Fruit fly (Drosophila melanogaster) whole organism: ENCODE results near the gene CG6724.

ENCODE experiments used
- CG8478 ChIP-seq: fragments of >200 bp; optimal IDR thresholded peaks from 2 replicates; lab custom pipeline; 2018; ENCODE audit warnings: inconsistent platforms
- Dll ChIP-seq: fragments of >200 bp; optimal IDR thresholded peaks from 2 replicates; lab custom pipeline; 2017
- EcR ChIP-seq, 2 experiments: fragments of >200 bp; optimal IDR thresholded peaks; 2 replicates each; lab custom pipeline; 2017; ENCODE audit warnings: missing biosample characterization in 2 of 2, missing genetic modification characterization in 2 of 2, missing genetic modification reagents in 2 of 2
- pan ChIP-seq: fragments of >200 bp; optimal IDR thresholded peaks from 2 replicates; lab custom pipeline; 2017
- psq ChIP-seq: fragments of >200 bp; optimal IDR thresholded peaks from 2 replicates; lab custom pipeline; 2017
- usp ChIP-seq: fragments of >200 bp; optimal IDR thresholded peaks from 2 replicates; lab custom pipeline; 2017; ENCODE audit warnings: missing biosample characterization, missing genetic modification characterization, mixed read lengths

Gene CG6724

DNA sequence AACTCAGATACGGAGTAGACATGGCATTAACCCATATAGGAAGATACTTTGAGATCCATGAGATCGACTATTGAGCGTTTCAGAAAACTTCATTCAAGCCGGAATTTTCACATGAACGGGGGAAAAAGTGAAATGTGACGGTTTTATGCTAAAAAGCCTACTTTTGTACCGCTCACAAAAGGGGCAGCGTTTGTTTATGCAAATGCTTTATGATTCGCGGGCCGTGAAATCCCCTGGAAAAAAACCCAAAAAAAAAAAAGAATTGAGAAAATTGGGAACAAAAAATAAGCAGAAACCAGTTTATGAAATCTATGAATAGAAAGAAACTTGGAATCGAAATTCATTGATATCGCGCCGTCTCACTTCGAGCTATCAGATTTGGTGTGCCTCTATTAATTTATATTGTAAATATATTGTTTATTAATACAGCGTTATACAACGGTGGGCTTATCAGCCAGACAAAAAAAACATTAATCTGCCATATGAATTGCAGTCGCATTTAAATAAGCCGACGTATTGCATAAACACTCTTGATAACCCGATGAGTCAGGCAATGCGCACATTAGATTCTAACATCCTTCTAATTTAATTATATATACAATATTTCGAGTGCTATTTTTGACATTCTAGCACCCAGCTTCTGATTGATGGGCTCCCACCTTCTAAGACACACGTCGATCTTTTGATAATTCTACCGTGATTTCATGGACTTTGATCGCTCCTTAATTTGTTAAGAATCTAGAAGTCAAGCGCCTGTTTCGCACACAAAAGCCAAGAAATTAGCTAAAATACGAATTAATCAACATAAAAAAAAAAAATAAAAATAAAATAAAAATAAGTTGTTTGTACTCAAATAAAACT is 19.9 kb downstream of the CG6724 start:
- TF ChIP-seq psq (lab: Kevin White, UChicago) (no peak), pan (lab: Kevin White, UChicago) (no peak), EcR (GFP tag; optimal IDR thresholded peaks at IDR 0.05; lab: Kevin White, UChicago) (no peak), Dll (lab: Kevin White, UChicago) (no peak)

- TF ChIP-seq psq (lab: Kevin White, UChicago) (no peak), Dll (lab: Kevin White, UChicago) (no peak), CG8478 (lab: Kevin White, UChicago) (no peak), usp (no peak), EcR (GFP tag; optimal IDR thresholded peaks at IDR 0.05; lab: Kevin White, UChicago) (no peak), pan (lab: Kevin White, UChicago) (no peak)
Observed at dm6 chr2L:10748218-10748617, 21.5 kb downstream of the CG6724 start.

DNA sequence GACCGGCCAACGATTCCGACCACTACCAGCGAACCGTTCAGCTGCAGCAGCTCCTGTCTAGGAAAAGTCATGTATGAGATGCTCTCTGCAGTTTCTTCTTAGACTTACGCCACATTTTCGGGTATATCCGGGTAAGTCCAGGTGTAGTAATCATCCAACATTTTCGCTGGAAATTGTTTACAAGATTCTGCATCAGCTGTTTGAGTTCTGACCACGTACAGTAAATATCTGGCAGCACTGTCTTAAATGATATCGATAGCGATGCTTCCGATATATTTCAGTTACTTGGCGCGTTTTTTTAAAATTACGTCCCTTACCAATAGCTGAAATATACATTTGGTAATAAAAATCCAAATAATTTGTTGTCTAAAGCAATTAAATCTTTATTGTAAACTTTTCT is 26.0 kb downstream of the CG6724 start, which contains the start of gene CG6729:
TSS of gene CG6729 (minus strand) at position 222 of the 400 bp plus-strand sequence.
- TF ChIP-seq psq (lab: Kevin White, UChicago) (no peak), EcR (GFP tag; optimal IDR thresholded peaks at IDR 0.05; lab: Kevin White, UChicago) (no peak), usp (no peak), Dll (lab: Kevin White, UChicago) (no peak), pan (lab: Kevin White, UChicago) (no peak), CG8478 (lab: Kevin White, UChicago) (no peak)

- TF ChIP-seq Dll (lab: Kevin White, UChicago) (no peak), EcR (GFP tag; optimal IDR thresholded peaks at IDR 0.05; lab: Kevin White, UChicago) (no peak), CG8478 (lab: Kevin White, UChicago) (no peak), psq (lab: Kevin White, UChicago) (no peak), pan (lab: Kevin White, UChicago) (no peak)
Observed at dm6 chr2L:10736993-10737756, 32.6 kb downstream of the CG6724 start, which contains the start of the genes Vha16-5 and CG12299. Vha16-5 (minus strand) TSS chr2L:10737043. CG12299 (plus strand) TSS chr2L:10737345.

dm6 chr2L:10735923-10736322 is 33.8 kb downstream of the CG6724 start, which contains the start of gene Nup107:
Nup107 (minus strand) TSS chr2L:10736071.
- no peak for TF ChIP-seq EcR (GFP tag; optimal IDR thresholded peaks at IDR 0.05; lab: Kevin White, UChicago)
- no peak for TF ChIP-seq psq (lab: Kevin White, UChicago)
- no peak for TF ChIP-seq usp
- TF ChIP-seq pan (lab: Kevin White, UChicago), result no peak
- TF ChIP-seq Dll (lab: Kevin White, UChicago), result no peak
- no peak for TF ChIP-seq CG8478 (lab: Kevin White, UChicago)

dm6 chr2L:10732343-10732808 is 37.4 kb downstream of the CG6724 start, which contains the start of the genes EMC3 and Dpy-30L1:
EMC3 (minus strand) TSS chr2L:10732423.
Dpy-30L1 (plus strand) TSS chr2L:10732653.
- TF ChIP-seq usp (no peak), pan (lab: Kevin White, UChicago) (no peak), Dll (lab: Kevin White, UChicago) (no peak), psq (lab: Kevin White, UChicago) (no peak), EcR (GFP tag; optimal IDR thresholded peaks at IDR 0.05; lab: Kevin White, UChicago) (no peak), CG8478 (lab: Kevin White, UChicago) (no peak)

DNA sequence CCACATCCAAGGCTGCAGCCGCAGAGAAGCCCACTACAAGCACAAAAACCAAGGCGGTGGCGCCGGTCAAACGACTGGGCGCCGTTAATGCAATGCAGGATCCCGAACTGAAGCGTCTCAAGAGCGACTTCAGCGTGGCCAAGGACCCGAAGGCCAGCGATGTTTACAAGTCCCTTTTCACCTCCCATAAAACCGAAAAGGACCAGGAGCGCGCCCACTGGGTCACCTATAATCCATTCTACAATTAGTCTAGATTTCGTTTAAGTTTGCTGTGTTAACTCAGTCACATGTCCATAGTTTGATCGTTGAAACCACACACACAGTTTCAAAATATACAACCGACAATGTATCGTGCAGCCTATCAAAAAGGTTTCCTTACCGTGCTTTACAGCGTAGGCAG is 39.8 kb downstream of the CG6724 start, which contains the start of gene CG17118:
TSS of gene CG17118 (plus strand) at position 301 of the 400 bp plus-strand sequence.
- TF ChIP-seq pan (lab: Kevin White, UChicago) (no peak), usp (no peak), EcR (GFP tag; optimal IDR thresholded peaks at IDR 0.05; lab: Kevin White, UChicago) (no peak), psq (lab: Kevin White, UChicago) (no peak), Dll (lab: Kevin White, UChicago) (no peak), CG8478 (lab: Kevin White, UChicago) (no peak)

- TF ChIP-seq pan (lab: Kevin White, UChicago) (no peak), EcR (GFP tag; optimal IDR thresholded peaks at IDR 0.05; lab: Kevin White, UChicago) (no peak), psq (lab: Kevin White, UChicago) (no peak), CG8478 (lab: Kevin White, UChicago) (no peak), usp (no peak), Dll (lab: Kevin White, UChicago) (no peak)
Observed at dm6 chr2L:10728751-10729150, 41.0 kb downstream of the CG6724 start, which contains the start of gene CG6443. CG6443 (plus strand) TSS chr2L:10728978.

dm6 chr2L:10723903-10724302 is 45.8 kb downstream of the CG6724 start, which contains the start of gene CG6431:
CG6431 (plus strand) TSS chr2L:10724203.
- TF ChIP-seq EcR (GFP tag; optimal IDR thresholded peaks at IDR 0.05; lab: Kevin White, UChicago) (no peak), usp (no peak), CG8478 (lab: Kevin White, UChicago) (no peak), Dll (lab: Kevin White, UChicago) (no peak), pan (lab: Kevin White, UChicago) (no peak), psq (lab: Kevin White, UChicago) (no peak)

DNA sequence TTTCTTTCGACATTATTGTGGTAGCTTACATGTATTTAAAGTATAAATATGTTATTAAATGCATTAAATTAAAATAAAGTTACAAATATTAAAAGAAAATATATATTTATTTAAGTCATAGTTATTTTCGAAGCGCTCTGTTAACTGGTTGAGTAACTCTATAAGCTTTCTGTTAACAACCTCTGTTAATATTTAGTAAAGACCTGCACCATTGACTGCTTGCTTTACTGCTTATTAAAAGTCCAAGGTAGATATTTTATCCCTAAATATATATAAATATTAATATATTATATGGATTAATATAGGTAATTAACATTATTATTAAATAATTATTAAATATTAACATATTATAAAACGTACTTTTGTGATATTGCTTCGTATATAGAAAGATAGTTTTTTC is 48.2 kb downstream of the CG6724 start:
- TF ChIP-seq Dll (lab: Kevin White, UChicago) (no peak), CG8478 (lab: Kevin White, UChicago) (no peak), EcR (GFP tag; optimal IDR thresholded peaks at IDR 0.05; lab: Kevin White, UChicago) (no peak), psq (lab: Kevin White, UChicago) (no peak), pan (lab: Kevin White, UChicago) (no peak), usp (no peak)
